Worm (Caenorhabditis elegans): Measurements from ENCODE around the gene snb-7.

DNA sequence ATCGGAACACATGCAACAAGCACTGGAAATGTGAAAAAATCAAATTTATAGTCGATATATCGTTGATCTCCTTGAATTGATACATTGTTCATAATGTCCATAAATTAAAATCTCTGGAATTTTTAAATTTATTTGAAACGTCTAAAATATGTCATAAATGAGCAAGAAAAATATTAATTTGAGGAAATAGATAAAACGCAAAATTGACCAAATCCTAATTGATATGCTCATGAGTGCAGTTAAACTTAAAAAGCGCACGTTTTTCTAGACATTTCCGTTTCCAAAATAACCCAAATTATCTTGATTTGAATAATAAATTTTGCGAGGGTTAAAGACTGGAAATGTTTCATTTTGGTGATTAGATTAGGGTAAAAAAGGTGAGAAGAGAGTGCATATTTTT is 38.1 kb upstream of the snb-7 start, which contains the start of gene sru-13:
- TF ChIP-seq sptf-1 (tag; optimal IDR thresholded peaks at IDR 0.05): no peak
- no peak for TF ChIP-seq nhr-28 (tag; optimal IDR thresholded peaks at IDR 0.05)
- no peak for TF ChIP-seq unc-62 (GFP tag; optimal IDR thresholded peaks at IDR 0.05)
- TF ChIP-seq unc-39 (tag; optimal IDR thresholded peaks at IDR 0.05): no peak
- no peak for TF ChIP-seq nhr-237 (tag; optimal IDR thresholded peaks at IDR 0.05)
- no peak for TF ChIP-seq lin-13 (tag; optimal IDR thresholded peaks at IDR 0.05)
- no peak for TF ChIP-seq elt-1 (tag; optimal IDR thresholded peaks at IDR 0.05; ENCODE audit: borderline replicate concordance, insufficient read depth)
- TF ChIP-seq mls-2 (tag; optimal IDR thresholded peaks at IDR 0.05): no peak
